Worm (Caenorhabditis elegans): Measurements from ENCODE around the gene fipr-2.

DNA sequence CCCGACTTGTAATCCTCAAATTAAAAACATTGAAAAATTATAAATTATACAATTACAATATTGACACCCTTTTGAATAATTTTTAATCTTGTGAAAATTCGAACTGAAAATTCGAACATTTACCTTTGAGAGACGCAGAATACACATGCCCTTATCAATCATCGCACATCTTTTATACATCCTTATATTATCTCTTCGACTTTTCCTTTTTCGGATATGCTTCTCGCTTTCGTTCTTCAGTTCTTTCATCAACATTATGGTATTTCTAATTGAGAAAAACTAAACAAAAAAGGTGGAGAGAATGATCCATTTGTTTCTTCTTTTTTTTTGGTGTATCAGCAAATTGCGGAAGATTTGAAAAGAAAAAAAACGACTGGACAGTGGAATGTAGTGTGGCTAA is 15.8 kb upstream of the fipr-2 start:
- TF ChIP-seq tbx-2 (tag; optimal IDR thresholded peaks at IDR 0.05) (no peak), ceh-2 (tag; optimal IDR thresholded peaks at IDR 0.05) (no peak), unc-86 (tag; optimal IDR thresholded peaks at IDR 0.05) (no peak), ceh-9 (tag; optimal IDR thresholded peaks at IDR 0.05) (no peak), ceh-22 (tag; optimal IDR thresholded peaks at IDR 0.05) (no peak), pat-9 (tag; optimal IDR thresholded peaks at IDR 0.05) (no peak)

Measured in whole organism, late embryonic.